Worm (Caenorhabditis elegans): ENCODE data around the gene srx-129.

DNA sequence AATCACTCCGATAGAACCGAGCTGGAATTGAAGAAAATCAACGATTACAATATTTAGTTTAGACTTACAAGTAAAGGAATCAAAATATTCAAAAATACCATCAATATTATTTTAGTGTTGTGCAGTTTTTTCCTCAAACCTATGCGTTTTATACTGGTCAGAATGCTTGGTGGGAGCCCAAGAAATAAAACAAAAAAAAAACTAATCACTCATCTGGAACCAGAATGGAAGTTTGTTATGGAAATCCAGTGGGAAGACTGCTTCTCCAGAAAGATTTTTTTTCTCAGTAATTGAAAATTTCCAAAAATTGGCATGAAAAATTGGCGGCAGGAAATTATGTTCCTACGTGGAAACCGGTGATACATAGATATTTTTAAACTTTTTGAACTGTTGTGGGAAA is 22.3 kb downstream of the srx-129 start, which contains the start of gene srx-134:
- TF ChIP-seq R02D3.7 (tag; optimal IDR thresholded peaks at IDR 0.05), result no peak
- TF ChIP-seq ceh-16 (tag; optimal IDR thresholded peaks at IDR 0.05), result no peak
- no peak for TF ChIP-seq ZK546.5 (tag; optimal IDR thresholded peaks at IDR 0.05)
